Worm (Caenorhabditis elegans) whole organism, young adult: ENCODE data around the gene Y105C5A.10.
"Not testable (repeated sequence)": the region's sequence is repeated elsewhere in the genome, so short reads cannot be mapped to it uniquely, and the experiment has no call there.

Experiments used
- B0336.3 ChIP-seq: fragments of 200-800 bp; sonication (Bioruptor generic); IDR thresholded peaks from 2 replicates; pipeline ENCODE4 v1.3.6; 2022; ENCODE audit warnings: missing genetic modification characterization, missing compliant biosample characterization
- ZK185.1 ChIP-seq: sonication (generic microtip); optimal IDR thresholded peaks from 2 replicates; lab custom pipeline; 2016; ENCODE audit warnings: mild to moderate bottlenecking, missing genetic modification characterization, missing compliant biosample characterization; ENCODE audit not compliant: poor library complexity, severe bottlenecking
- aptf-2 ChIP-seq: fragments of 200-800 bp; sonication (Bioruptor generic); conservative IDR thresholded peaks from 2 replicates; pipeline ENCODE4 v1.3.6; 2022; ENCODE audit warnings: missing genetic modification reagents, missing genetic modification characterization, missing compliant biosample characterization
- athp-1 ChIP-seq: sonication (generic microtip); optimal IDR thresholded peaks from 2 replicates; lab custom pipeline; 2017; ENCODE audit warnings: mild to moderate bottlenecking, missing genetic modification characterization, missing compliant biosample characterization
- attf-6 ChIP-seq: fragments of 200-800 bp; sonication (Bioruptor generic); IDR thresholded peaks from 2 replicates; pipeline ENCODE4 v1.3.6; 2022; ENCODE audit warnings: missing genetic modification reagents, missing genetic modification characterization, missing compliant biosample characterization
- ceh-27 ChIP-seq: fragments of 200-800 bp; sonication (Bioruptor generic); optimal IDR thresholded peaks from 2 replicates; lab custom pipeline; 2018; ENCODE audit warnings: mild to moderate bottlenecking, missing genetic modification characterization, moderate library complexity, missing compliant biosample characterization
- ceh-58 ChIP-seq: fragments of 200-800 bp; sonication (Bioruptor generic); IDR thresholded peaks from 2 replicates; pipeline ENCODE4 v1.3.6; 2022; ENCODE audit warnings: missing genetic modification characterization, missing compliant biosample characterization
- egl-18 ChIP-seq: fragments of 200-800 bp; sonication (Bioruptor generic); IDR thresholded peaks from 2 replicates; pipeline ENCODE4 v1.3.6; 2022; ENCODE audit warnings: missing genetic modification reagents, missing genetic modification characterization, missing compliant biosample characterization
- ets-4 ChIP-seq: fragments of 200-800 bp; sonication (Bioruptor generic); optimal IDR thresholded peaks from 2 replicates; lab custom pipeline; 2018; ENCODE audit warnings: mild to moderate bottlenecking, missing genetic modification characterization, missing compliant biosample characterization
- gei-17 ChIP-seq: fragments of 200-800 bp; sonication (Bioruptor generic); optimal IDR thresholded peaks from 2 replicates; lab custom pipeline; 2018; ENCODE audit warnings: mild to moderate bottlenecking, missing genetic modification characterization, missing compliant biosample characterization
- hmg-1.2 ChIP-seq: fragments of 200-800 bp; sonication (Bioruptor generic); IDR thresholded peaks from 2 replicates; pipeline ENCODE4 v1.3.6; 2022; ENCODE audit warnings: missing genetic modification reagents, missing genetic modification characterization, missing compliant biosample characterization
- lsl-1 ChIP-seq: fragments of 200-800 bp; sonication (Bioruptor generic); optimal IDR thresholded peaks from 2 replicates; lab custom pipeline; 2018; ENCODE audit warnings: mild to moderate bottlenecking, missing genetic modification characterization, moderate library complexity, missing compliant biosample characterization
- madf-10 ChIP-seq: sonication (generic microtip); optimal IDR thresholded peaks from 2 replicates; lab custom pipeline; 2016; ENCODE audit warnings: mild to moderate bottlenecking, missing genetic modification characterization, missing compliant biosample characterization
- madf-6 ChIP-seq: fragments of 200-800 bp; sonication (Bioruptor generic); IDR thresholded peaks from 2 replicates; pipeline ENCODE4 v1.3.6; 2022; ENCODE audit warnings: missing genetic modification reagents, missing genetic modification characterization, missing compliant biosample characterization
- nhr-179 ChIP-seq: sonication (generic microtip); optimal IDR thresholded peaks from 2 replicates; lab custom pipeline; 2016; ENCODE audit warnings: mild to moderate bottlenecking, missing genetic modification characterization, missing compliant biosample characterization
- nhr-27 ChIP-seq: fragments of 200-800 bp; sonication (Bioruptor generic); optimal IDR thresholded peaks from 2 replicates; lab custom pipeline; 2018; ENCODE audit warnings: mild to moderate bottlenecking, missing genetic modification characterization, moderate library complexity, missing compliant biosample characterization
- nhr-90 ChIP-seq: sonication (generic microtip); optimal IDR thresholded peaks from 2 replicates; lab custom pipeline; 2016; ENCODE audit warnings: missing genotype, mild to moderate bottlenecking, missing genetic modification characterization, missing compliant biosample characterization
- rpc-1 ChIP-seq, 2 experiments: fragments of 150-350 bp in 1 of 2; sonication (generic microtip) in 1 of 2; optimal IDR thresholded peaks; 2 replicates each; lab custom pipeline; 2014 to 2018; ENCODE audit warnings: missing biosample characterization in 1 of 2, missing genetic modification characterization in 1 of 2, missing genetic modification reagents in 1 of 2, missing genotype in 1 of 2
- sea-2 ChIP-seq: fragments of 200-800 bp; sonication (Bioruptor generic); IDR thresholded peaks from 2 replicates; pipeline ENCODE4 v1.3.6; 2022; ENCODE audit warnings: missing genetic modification characterization, missing compliant biosample characterization
- snpc-4 ChIP-seq, 5 experiments: fragments of 150-350 bp in 1 of 5; sonication (generic microtip) in 4 of 5; optimal IDR thresholded peaks; 2 replicates each; lab custom pipeline; 2014 to 2018; ENCODE audit warnings: missing genetic modification characterization in 5 of 5, missing biosample characterization in 3 of 5, antibody characterized with exemption in 2 of 5, mild to moderate bottlenecking in 2 of 5, missing compliant biosample characterization in 2 of 5, missing genotype in 2 of 5, moderate library complexity in 2 of 5, missing genetic modification reagents in 1 of 5
- tbp1 ChIP-seq: fragments of 200-800 bp; sonication (Bioruptor generic); optimal IDR thresholded peaks from 2 replicates; lab custom pipeline; 2018; ENCODE audit warnings: mild to moderate bottlenecking, missing genetic modification characterization, missing compliant biosample characterization
- tlf-1 ChIP-seq: fragments of 200-800 bp; sonication (Bioruptor generic); optimal IDR thresholded peaks from 2 replicates; lab custom pipeline; 2018; ENCODE audit warnings: mild to moderate bottlenecking, missing genetic modification characterization, missing compliant biosample characterization
- xnd-1 ChIP-seq: sonication (generic microtip); optimal IDR thresholded peaks from 2 replicates; lab custom pipeline; 2016; ENCODE audit warnings: missing genotype, missing genetic modification reagents, missing genetic modification characterization, missing compliant biosample characterization
- zfh-2 ChIP-seq: fragments of 200-800 bp; sonication (Bioruptor generic); conservative IDR thresholded peaks from 2 replicates; pipeline ENCODE4 v1.3.6; 2022; ENCODE audit warnings: missing genetic modification reagents, missing genetic modification characterization, missing compliant biosample characterization
- ztf-18 ChIP-seq: sonication (generic microtip); optimal IDR thresholded peaks from 2 replicates; lab custom pipeline; 2016; ENCODE audit warnings: missing genotype, mild to moderate bottlenecking, missing genetic modification characterization, missing compliant biosample characterization
- ztf-26 ChIP-seq: sonication (generic microtip); optimal IDR thresholded peaks from 2 replicates; lab custom pipeline; 2017; ENCODE audit warnings: missing genetic modification characterization, missing compliant biosample characterization
- ztf-28 ChIP-seq: fragments of 200-800 bp; sonication (Bioruptor generic); IDR thresholded peaks from 2 replicates; pipeline ENCODE4 v1.3.6; 2022; ENCODE audit warnings: missing genetic modification reagents, missing genetic modification characterization, missing compliant biosample characterization

Y105C5A.10 gene

DNA sequence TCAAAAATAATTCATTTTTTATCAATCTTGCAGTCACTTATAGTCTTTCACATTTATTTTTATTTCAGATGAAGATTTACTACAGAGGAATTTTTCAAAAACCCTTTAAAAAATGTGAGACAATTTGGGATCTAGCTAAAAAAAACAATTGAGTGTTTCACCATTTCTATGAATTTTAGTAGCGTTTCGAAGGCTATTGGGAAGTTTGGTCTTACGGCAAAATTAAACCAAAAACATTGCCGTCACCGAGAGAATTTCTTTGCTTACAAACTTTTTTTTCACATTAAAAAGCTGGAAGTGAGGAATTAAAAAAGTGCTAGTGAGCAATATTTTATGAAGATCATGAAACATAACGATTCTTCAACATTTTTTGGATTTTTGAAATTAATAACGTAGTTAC, 22.9 kb downstream of the Y105C5A.10 start:
- TF ChIP-seq madf-6 (GFP tag; lab: Robert Waterston, UW) = no peak
- no peak for TF ChIP-seq madf-10 (tag; lab: Kevin White, UChicago)
- TF ChIP-seq lsl-1 (GFP tag; lab: Kevin White, UChicago) = no peak
- TF ChIP-seq snpc-4 (GFP tag; optimal IDR thresholded peaks at IDR 0.05; lab: Kevin White, UChicago) = no peak
- peak in 1 of 4 experiments; percentile 30 for TF ChIP-seq snpc-4 (tag; optimal IDR thresholded peaks at IDR 0.05; lab: Kevin White, UChicago)
- TF ChIP-seq ceh-58 (GFP tag; lab: Robert Waterston, UW) = no peak
- TF ChIP-seq attf-6 (GFP tag; lab: Robert Waterston, UW) = peak; percentile 72
- TF ChIP-seq sea-2 (GFP tag; lab: Robert Waterston, UW) = no peak
- TF ChIP-seq ztf-28 = no peak

ce11 chrIV:15672994-15673393, 37.4 kb downstream of the Y105C5A.10 start:
- no peak for TF ChIP-seq hmg-1.2 (GFP tag; lab: Robert Waterston, UW)
- TF ChIP-seq ztf-26 (tag; lab: Kevin White, UChicago) = peak; percentile 45

DNA sequence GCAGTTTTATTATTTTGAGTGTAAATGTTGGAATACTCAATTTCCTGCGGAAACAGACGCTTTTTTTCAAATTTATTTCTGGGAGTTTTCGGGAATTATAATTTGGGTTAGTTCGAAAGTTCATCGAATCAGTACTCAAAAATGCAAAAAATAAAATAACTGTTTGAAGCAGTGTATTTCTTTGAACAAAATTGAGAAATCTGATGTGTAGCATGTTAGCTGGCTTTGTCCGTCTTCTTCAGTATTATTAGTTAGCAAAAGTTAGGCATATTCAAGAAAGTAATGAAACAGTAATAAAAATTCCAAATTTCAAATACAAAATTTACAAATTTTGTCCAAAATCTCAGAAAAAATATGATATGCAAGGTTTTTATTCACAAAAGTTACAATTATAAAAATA, 41.5 kb downstream of the Y105C5A.10 start:
- TF ChIP-seq attf-6 (GFP tag; lab: Robert Waterston, UW) = peak; percentile 90
- TF ChIP-seq, all 124 proteins: peak for 1; not testable (repeated sequence) for 123

- peak; percentile 85 for TF ChIP-seq attf-6 (GFP tag; lab: Robert Waterston, UW)
Observed at ce11 chrIV:15677629-15678028, 42.1 kb downstream of the Y105C5A.10 start.

DNA sequence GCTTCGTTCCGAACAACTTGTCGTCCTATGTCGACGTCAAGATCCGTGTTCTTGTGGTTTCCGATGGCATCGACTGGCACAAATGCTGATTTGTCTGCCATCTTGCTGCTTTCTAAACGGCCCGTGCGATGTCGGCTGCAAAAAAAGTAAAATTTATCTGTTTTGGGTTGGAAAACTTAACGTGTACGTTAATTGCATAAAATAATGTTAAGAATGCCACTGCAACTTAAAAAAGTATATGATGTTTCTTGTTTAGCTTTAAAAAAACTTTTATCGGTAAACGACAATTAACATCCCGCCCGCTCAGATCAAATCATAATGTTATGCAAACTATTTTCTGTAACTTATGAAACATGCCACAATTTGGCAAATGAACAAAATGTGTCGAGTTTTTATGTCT, 45.9 kb downstream of the Y105C5A.10 start, which contains the start of gene Y105C5A.26:
Gene Y105C5A.26 (minus strand): TSS at position 101 of the 400 bp plus-strand sequence.
- TF ChIP-seq ets-4 (GFP tag; lab: Kevin White, UChicago); nhr-90 (tag; lab: Kevin White, UChicago); nhr-179 (tag; lab: Kevin White, UChicago): not testable (repeated sequence)

ce11 chrIV:15684521-15684920, 49.0 kb downstream of the Y105C5A.10 start:
- no peak for TF ChIP-seq zfh-2 (GFP tag; lab: Robert Waterston, UW)
- no peak for TF ChIP-seq nhr-179 (tag; lab: Kevin White, UChicago)
- TF ChIP-seq B0336.3 (GFP tag; lab: Robert Waterston, UW) = no peak
- TF ChIP-seq egl-18 = no peak
- TF ChIP-seq aptf-2 (GFP tag; lab: Robert Waterston, UW) = no peak
- TF ChIP-seq gei-17 (GFP tag; lab: Kevin White, UChicago) = no peak
- no peak for TF ChIP-seq xnd-1
- no peak for TF ChIP-seq tlf-1 (GFP tag; lab: Kevin White, UChicago)
- TF ChIP-seq tbp1 (GFP tag; lab: Kevin White, UChicago) = no peak
- TF ChIP-seq ceh-27 (GFP tag; lab: Kevin White, UChicago) = no peak
- no peak for TF ChIP-seq snpc-4 (GFP tag; optimal IDR thresholded peaks at IDR 0.05; lab: Kevin White, UChicago)
- peak in 1 of 4 experiments; percentile 39 for TF ChIP-seq snpc-4 (tag; optimal IDR thresholded peaks at IDR 0.05; lab: Kevin White, UChicago)
- no peak for TF ChIP-seq ztf-18
- peak; percentile 88 for TF ChIP-seq attf-6 (GFP tag; lab: Robert Waterston, UW)
- no peak for TF ChIP-seq rpc-1 (optimal IDR thresholded peaks at IDR 0.05; lab: Kevin White, UChicago)
- TF ChIP-seq rpc-1 (tag; optimal IDR thresholded peaks at IDR 0.05; lab: Kevin White, UChicago) = no peak
- no peak for TF ChIP-seq athp-1 (tag; lab: Kevin White, UChicago)
- TF ChIP-seq nhr-27 (tag; lab: Kevin White, UChicago) = no peak
- no peak for TF ChIP-seq ZK185.1
